Worm (Caenorhabditis elegans) whole organism, late embryonic: Measurements from ENCODE around the gene clec-78.

Source experiments
- K09A11.1 ChIP-seq: sonication (generic microtip); optimal IDR thresholded peaks from 2 replicates; lab custom pipeline; 2017; ENCODE audit warnings: antibody characterized with exemption, mild to moderate bottlenecking, missing genetic modification characterization, missing compliant biosample characterization; ENCODE audit not compliant: insufficient read depth
- ama-1 ChIP-seq: fragments of 150-350 bp; optimal IDR thresholded peaks from 2 replicates; lab custom pipeline; 2014
- ceh-19 ChIP-seq: fragments of 200-800 bp; sonication (Bioruptor generic); optimal IDR thresholded peaks from 2 replicates; lab custom pipeline; 2018; ENCODE audit warnings: mild to moderate bottlenecking, missing genetic modification characterization, missing compliant biosample characterization
- ceh-48 ChIP-seq: sonication (generic microtip); optimal IDR thresholded peaks from 2 replicates; lab custom pipeline; 2016; ENCODE audit warnings: missing genetic modification characterization, inconsistent platforms, missing compliant biosample characterization
- dmd-4 ChIP-seq: sonication (generic microtip); optimal IDR thresholded peaks from 2 replicates; lab custom pipeline; 2016; ENCODE audit warnings: borderline replicate concordance, missing genetic modification characterization, missing compliant biosample characterization
- fax-1 ChIP-seq: sonication (generic microtip); optimal IDR thresholded peaks from 2 replicates; lab custom pipeline; 2016; ENCODE audit warnings: missing genotype, missing genetic modification characterization, missing compliant biosample characterization
- fkh-6 ChIP-seq: sonication (generic microtip); optimal IDR thresholded peaks from 2 replicates; lab custom pipeline; 2016; ENCODE audit warnings: missing genetic modification characterization, missing compliant biosample characterization
- gmeb-2 ChIP-seq: sonication (generic microtip); optimal IDR thresholded peaks from 2 replicates; lab custom pipeline; 2016; ENCODE audit warnings: missing genetic modification characterization, inconsistent platforms, missing compliant biosample characterization
- hlh-30 ChIP-seq: sonication (generic microtip); optimal IDR thresholded peaks from 2 replicates; lab custom pipeline; 2017; ENCODE audit warnings: antibody characterized with exemption, missing genetic modification characterization, missing compliant biosample characterization; ENCODE audit not compliant: insufficient read depth
- nfya-1 ChIP-seq: sonication (generic microtip); optimal IDR thresholded peaks from 2 replicates; lab custom pipeline; 2017; ENCODE audit warnings: missing genetic modification characterization, mild to moderate bottlenecking, missing compliant biosample characterization, antibody characterized with exemption, moderate library complexity
- pqm-1 ChIP-seq: sonication (generic microtip); optimal IDR thresholded peaks from 2 replicates; lab custom pipeline; 2016; ENCODE audit warnings: missing genetic modification characterization, missing compliant biosample characterization
- sox-2 ChIP-seq: fragments of 200-800 bp; sonication (Bioruptor generic); IDR thresholded peaks from 2 replicates; pipeline ENCODE4 v1.3.6; 2022; ENCODE audit warnings: missing genetic modification reagents, missing genetic modification characterization, missing compliant biosample characterization
- unc-55 ChIP-seq: sonication (generic microtip); optimal IDR thresholded peaks from 2 replicates; lab custom pipeline; 2017; ENCODE audit warnings: missing biosample characterization, missing genetic modification reagents, missing genetic modification characterization
- ztf-16 ChIP-seq: sonication (generic microtip); optimal IDR thresholded peaks from 2 replicates; lab custom pipeline; 2017; ENCODE audit warnings: missing genetic modification characterization, missing compliant biosample characterization

DNA sequence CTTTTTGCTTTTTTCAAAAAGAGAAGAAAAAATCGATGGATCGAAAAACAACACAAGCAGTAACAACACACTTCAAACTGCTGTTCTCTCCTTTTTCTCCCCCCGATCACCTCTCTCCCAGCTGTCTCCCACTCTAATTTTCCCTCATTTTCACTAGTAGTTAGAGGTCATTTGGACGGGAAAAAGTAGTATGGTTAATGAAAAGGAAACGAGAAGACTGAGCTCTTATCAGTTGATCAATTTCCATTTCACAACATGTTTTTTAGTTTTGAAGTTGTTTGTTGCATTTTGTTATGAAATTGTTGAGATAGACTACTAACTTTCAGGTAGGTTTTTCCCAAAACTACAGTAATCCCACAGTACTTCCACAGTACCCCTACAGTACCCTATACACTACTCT is 19.5 kb downstream of the clec-78 start:
- no peak for TF ChIP-seq ceh-19 (GFP tag; lab: Kevin White, UChicago)
- no peak for TF ChIP-seq ama-1
- no peak for TF ChIP-seq ztf-16 (tag; lab: Kevin White, UChicago)
- no peak for TF ChIP-seq fax-1 (tag; lab: Kevin White, UChicago)
- no peak for TF ChIP-seq unc-55 (GFP tag; lab: Kevin White, UChicago)
- no peak for TF ChIP-seq gmeb-2 (tag; lab: Kevin White, UChicago)
- no peak for TF ChIP-seq pqm-1 (tag; lab: Kevin White, UChicago)
- TF ChIP-seq ceh-48 (tag; lab: Kevin White, UChicago) = no peak
- no peak for TF ChIP-seq sox-2 (GFP tag; lab: Robert Waterston, UW)
- TF ChIP-seq dmd-4 (tag; lab: Kevin White, UChicago) = no peak
- TF ChIP-seq hlh-30 (tag; lab: Kevin White, UChicago) = no peak
- TF ChIP-seq K09A11.1 (tag; lab: Kevin White, UChicago) = no peak
- TF ChIP-seq nfya-1 (tag; lab: Kevin White, UChicago) = no peak
- TF ChIP-seq fkh-6 = no peak
